Fruit fly (Drosophila melanogaster): Measurements from ENCODE around the gene Srlp.

DNA sequence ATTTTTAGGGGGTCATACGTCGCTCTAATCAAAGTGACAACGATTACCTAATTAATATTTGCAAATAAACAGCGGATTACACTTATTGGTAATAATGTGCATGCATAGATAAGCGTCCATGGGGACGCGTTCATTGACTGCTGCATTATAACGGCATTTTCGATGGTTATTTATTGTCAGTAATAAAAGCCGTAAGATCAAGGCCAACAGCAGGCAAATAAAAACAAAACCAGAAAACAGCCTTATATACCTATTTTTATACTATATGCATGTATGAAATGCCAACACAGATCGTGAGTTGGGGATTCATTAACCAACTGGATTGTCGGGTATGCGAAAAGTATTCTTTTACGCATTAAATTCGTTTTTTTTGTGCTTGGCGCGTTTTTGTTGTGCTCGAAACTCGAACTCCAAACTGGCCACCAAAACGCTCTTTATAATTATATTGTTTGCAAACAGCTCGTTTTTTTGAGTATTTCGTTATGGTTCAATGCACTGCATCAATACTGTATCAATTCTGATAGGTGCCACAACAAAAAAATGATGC is 16.9 kb downstream of the Srlp start:
- TF ChIP-seq Blimp-1 (GFP tag; optimal IDR thresholded peaks at IDR 0.05) (no peak), CG1621 (tag; optimal IDR thresholded peaks at IDR 0.05) (no peak), Met (GFP tag; optimal IDR thresholded peaks at IDR 0.05) (no peak), OdsH (GFP tag; optimal IDR thresholded peaks at IDR 0.05) (no peak), Lpt (GFP tag; optimal IDR thresholded peaks at IDR 0.05) (no peak), fd59A (GFP tag; optimal IDR thresholded peaks at IDR 0.05) (no peak), CG9139 (GFP tag; optimal IDR thresholded peaks at IDR 0.05) (no peak), CG6808 (GFP tag; optimal IDR thresholded peaks at IDR 0.05) (no peak), CG7368 (GFP tag; optimal IDR thresholded peaks at IDR 0.05) (no peak), fkh (GFP tag; optimal IDR thresholded peaks at IDR 0.05) (no peak), CG8119 (GFP tag; IDR thresholded peaks at IDR 0.05) (no peak), CG6854 (GFP tag; optimal IDR thresholded peaks at IDR 0.05) (no peak), vri (GFP tag; optimal IDR thresholded peaks at IDR 0.05) (peak; percentile 81)
